Fruit fly (Drosophila melanogaster) whole organism, embryonic: ENCODE data around the gene wfs1.

Experiments used
- ATbp ChIP-seq: fragments of 200-800 bp; sonication (Bioruptor generic); optimal IDR thresholded peaks from 2 replicates; lab custom pipeline; 2017; ENCODE audit warnings: missing biosample characterization, mild to moderate bottlenecking, missing genetic modification characterization, missing genetic modification reagents
- BEAF-32 ChIP-seq: fragments of 200-800 bp; sonication (Bioruptor generic); optimal IDR thresholded peaks from 3 replicates; lab custom pipeline; 2017; ENCODE audit warnings: missing biosample characterization, missing genetic modification characterization, mild to moderate bottlenecking, moderate library complexity, missing genetic modification reagents
- Blimp-1 ChIP-seq: fragments of 200-800 bp; sonication (Bioruptor generic); optimal IDR thresholded peaks from 3 replicates; lab custom pipeline; 2018; ENCODE audit warnings: missing biosample characterization, missing genetic modification characterization, mild to moderate bottlenecking, moderate library complexity, missing genetic modification reagents
- CG10366 ChIP-seq: fragments of 200-800 bp; sonication (Bioruptor generic); IDR thresholded peaks from 2 replicates; pipeline ENCODE4 v1.3.6; 2022; ENCODE audit warnings: missing biosample characterization, missing genetic modification characterization
- CG11085 ChIP-seq: fragments of 200-800 bp; sonication (Bioruptor generic); IDR thresholded peaks from 2 replicates; pipeline ENCODE4 v1.3.6; 2022; ENCODE audit warnings: missing biosample characterization, missing genetic modification characterization
- CG11247 ChIP-seq: fragments of 200-800 bp; sonication (Bioruptor generic); IDR thresholded peaks from 2 replicates; pipeline ENCODE4 v1.3.6; 2022; ENCODE audit warnings: missing biosample characterization, missing genetic modification characterization
- CG11696 ChIP-seq: fragments of 200-800 bp; sonication (Bioruptor generic); IDR thresholded peaks from 2 replicates; pipeline ENCODE4 v1.3.6; 2022; ENCODE audit warnings: missing biosample characterization, missing genetic modification characterization
- CG15514 ChIP-seq: fragments of 200-800 bp; sonication (Bioruptor generic); optimal IDR thresholded peaks from 3 replicates; lab custom pipeline; 2017; ENCODE audit warnings: missing biosample characterization, missing genetic modification characterization, mild to moderate bottlenecking, moderate library complexity, missing genetic modification reagents
- CG17612 ChIP-seq: fragments of 200-800 bp; sonication (Bioruptor generic); IDR thresholded peaks from 2 replicates; pipeline ENCODE4 v1.3.6; 2022; ENCODE audit warnings: missing biosample characterization, missing genetic modification characterization
- CG1832 ChIP-seq: fragments of 200-800 bp; sonication (Bioruptor generic); optimal IDR thresholded peaks from 2 replicates; lab custom pipeline; 2017; ENCODE audit warnings: missing biosample characterization, mild to moderate bottlenecking, missing genetic modification characterization, inconsistent platforms
- CG2129 ChIP-seq: fragments of 200-800 bp; sonication (Bioruptor generic); IDR thresholded peaks from 2 replicates; pipeline ENCODE4 v1.3.6; 2022; ENCODE audit warnings: missing biosample characterization, missing genetic modification characterization; ENCODE audit not compliant: partially characterized antibody
- CG2889 ChIP-seq: fragments of 200-800 bp; sonication (Bioruptor generic); IDR thresholded peaks from 3 replicates; pipeline ENCODE4 v1.3.6; 2022; ENCODE audit warnings: missing biosample characterization, missing genetic modification characterization
- CG32532 ChIP-seq: fragments of 200-800 bp; sonication (Bioruptor generic); IDR thresholded peaks from 2 replicates; pipeline ENCODE4 v1.3.6; 2022; ENCODE audit warnings: missing biosample characterization, missing genetic modification characterization
- CG4282 ChIP-seq: fragments of 200-800 bp; sonication (Bioruptor generic); optimal IDR thresholded peaks from 2 replicates; lab custom pipeline; 2016; ENCODE audit warnings: missing biosample characterization, missing genetic modification characterization
- CG7928 ChIP-seq: fragments of 200-800 bp; sonication (Bioruptor generic); optimal IDR thresholded peaks from 2 replicates; lab custom pipeline; 2017; ENCODE audit warnings: missing biosample characterization, mild to moderate bottlenecking, missing genetic modification characterization
- CrebB ChIP-seq: fragments of 200-800 bp; sonication (Bioruptor generic); optimal IDR thresholded peaks from 3 replicates; lab custom pipeline; 2018; ENCODE audit warnings: missing biosample characterization, mild to moderate bottlenecking, missing genetic modification characterization
- Hr78 ChIP-seq, 2 experiments: fragments of 200-800 bp in 1 of 2; fragments of >200 bp in 1 of 2; sonication (Bioruptor generic) in 1 of 2; optimal IDR thresholded peaks; 2 replicates each; lab custom pipeline; 2017 to 2019; ENCODE audit warnings: missing biosample characterization in 2 of 2, missing genetic modification characterization in 2 of 2, mild to moderate bottlenecking in 1 of 2, moderate library complexity in 1 of 2
- Lhr ChIP-seq: fragments of 200-800 bp; sonication (Bioruptor generic); optimal IDR thresholded peaks from 3 replicates; lab custom pipeline; 2017; ENCODE audit warnings: mild to moderate bottlenecking, missing biosample characterization, missing genetic modification reagents, missing genetic modification characterization
- Max ChIP-seq: fragments of 200-800 bp; sonication (Bioruptor generic); optimal IDR thresholded peaks from 2 replicates; lab custom pipeline; 2016; ENCODE audit warnings: missing biosample characterization, mild to moderate bottlenecking, missing genetic modification characterization
- NFAT ChIP-seq: fragments of 200-800 bp; sonication (Bioruptor generic); IDR thresholded peaks from 2 replicates; pipeline ENCODE4 v1.3.6; 2022; ENCODE audit warnings: missing biosample characterization, missing genetic modification characterization
- Nf-YB ChIP-seq: fragments of 200-800 bp; sonication (Bioruptor generic); optimal IDR thresholded peaks from 3 replicates; lab custom pipeline; 2019; ENCODE audit warnings: missing biosample characterization, mild to moderate bottlenecking, missing genetic modification characterization, moderate library complexity
- Side ChIP-seq: fragments of 200-800 bp; sonication (Bioruptor generic); optimal IDR thresholded peaks from 2 replicates; lab custom pipeline; 2016; ENCODE audit warnings: missing biosample characterization, missing genetic modification characterization
- Spps ChIP-seq: fragments of 200-800 bp; sonication (Bioruptor generic); optimal IDR thresholded peaks from 2 replicates; lab custom pipeline; 2018; ENCODE audit warnings: missing biosample characterization, mild to moderate bottlenecking, missing genetic modification characterization
- Sry-δ ChIP-seq: fragments of 200-800 bp; sonication (Bioruptor generic); optimal IDR thresholded peaks from 2 replicates; lab custom pipeline; 2016; ENCODE audit warnings: missing biosample characterization, missing genetic modification characterization
- YL-1 ChIP-seq: fragments of 200-800 bp; sonication (Bioruptor generic); optimal IDR thresholded peaks from 3 replicates; lab custom pipeline; 2017; ENCODE audit warnings: missing biosample characterization, mild to moderate bottlenecking, missing genetic modification characterization
- aop ChIP-seq: fragments of 200-800 bp; sonication (Bioruptor generic); IDR thresholded peaks from 2 replicates; pipeline ENCODE4 v1.3.6; 2022; ENCODE audit warnings: missing biosample characterization, missing genetic modification characterization
- ap ChIP-seq: fragments of 200-800 bp; sonication (Bioruptor generic); IDR thresholded peaks from 2 replicates; pipeline ENCODE4 v1.3.6; 2022; ENCODE audit warnings: missing biosample characterization, missing genetic modification characterization
- btn ChIP-seq: fragments of 200-800 bp; sonication (Bioruptor generic); optimal IDR thresholded peaks from 2 replicates; lab custom pipeline; 2016; ENCODE audit warnings: missing biosample characterization, missing genetic modification characterization
- cato ChIP-seq: fragments of 200-800 bp; sonication (Bioruptor generic); optimal IDR thresholded peaks from 2 replicates; lab custom pipeline; 2016; ENCODE audit warnings: missing biosample characterization, missing genetic modification characterization, borderline replicate concordance
- dati ChIP-seq: fragments of 200-800 bp; sonication (Bioruptor generic); IDR thresholded peaks from 2 replicates; pipeline ENCODE4 v1.3.6; 2022; ENCODE audit warnings: missing biosample characterization, missing genetic modification characterization
- dpn ChIP-seq, 2 experiments: fragments of 200-800 bp; sonication (Bioruptor generic); optimal IDR thresholded peaks; 3 replicates each; lab custom pipeline; 2016; ENCODE audit warnings: missing biosample characterization in 2 of 2, missing genetic modification characterization in 2 of 2
- fd96Cb ChIP-seq: fragments of 200-800 bp; sonication (Bioruptor generic); optimal IDR thresholded peaks from 2 replicates; lab custom pipeline; 2018; ENCODE audit warnings: missing biosample characterization, mild to moderate bottlenecking, missing genetic modification characterization, moderate library complexity
- ftz-f1 ChIP-seq: fragments of 200-800 bp; sonication (Bioruptor generic); optimal IDR thresholded peaks from 2 replicates; lab custom pipeline; 2016; ENCODE audit warnings: missing biosample characterization, missing genetic modification characterization
- h ChIP-seq: fragments of >200 bp; optimal IDR thresholded peaks from 2 replicates; lab custom pipeline; 2017
- ham ChIP-seq: fragments of 200-800 bp; sonication (Bioruptor generic); IDR thresholded peaks from 2 replicates; pipeline ENCODE4 v1.3.6; 2022; ENCODE audit warnings: missing biosample characterization, missing genetic modification characterization
- her ChIP-seq: fragments of 200-800 bp; sonication (Bioruptor generic); optimal IDR thresholded peaks from 2 replicates; lab custom pipeline; 2016; ENCODE audit warnings: missing biosample characterization, missing genetic modification characterization
- ind ChIP-seq: fragments of 200-800 bp; sonication (Bioruptor generic); optimal IDR thresholded peaks from 3 replicates; lab custom pipeline; 2016; ENCODE audit warnings: missing biosample characterization, missing genetic modification characterization
- jigr1 ChIP-seq: fragments of 200-800 bp; sonication (Bioruptor generic); IDR thresholded peaks from 3 replicates; pipeline ENCODE4 v1.3.6; 2022; ENCODE audit warnings: missing biosample characterization, missing genetic modification characterization
- kah ChIP-seq: fragments of 200-800 bp; sonication (Bioruptor generic); optimal IDR thresholded peaks from 2 replicates; lab custom pipeline; 2018; ENCODE audit warnings: missing biosample characterization, mild to moderate bottlenecking, missing genetic modification characterization
- kay ChIP-seq: fragments of 200-800 bp; sonication (Bioruptor generic); optimal IDR thresholded peaks from 2 replicates; lab custom pipeline; 2016; ENCODE audit warnings: missing biosample characterization, missing genetic modification characterization
- lab ChIP-seq: fragments of 200-800 bp; sonication (Bioruptor generic); optimal IDR thresholded peaks from 3 replicates; lab custom pipeline; 2017; ENCODE audit warnings: missing biosample characterization, missing genetic modification characterization, mild to moderate bottlenecking, moderate library complexity, missing genetic modification reagents
- lilli ChIP-seq: fragments of 200-800 bp; sonication (Bioruptor generic); optimal IDR thresholded peaks from 3 replicates; lab custom pipeline; 2016; ENCODE audit warnings: missing biosample characterization, missing genetic modification characterization
- oc ChIP-seq: fragments of 200-800 bp; sonication (Bioruptor generic); optimal IDR thresholded peaks from 2 replicates; lab custom pipeline; 2018; ENCODE audit warnings: missing biosample characterization, mild to moderate bottlenecking, missing genetic modification characterization, moderate library complexity
- odd ChIP-seq: fragments of 200-800 bp; sonication (Bioruptor generic); optimal IDR thresholded peaks from 2 replicates; lab custom pipeline; 2017; ENCODE audit warnings: missing biosample characterization, mild to moderate bottlenecking, missing genetic modification characterization
- p53 ChIP-seq: fragments of 200-800 bp; sonication (Bioruptor generic); optimal IDR thresholded peaks from 2 replicates; lab custom pipeline; 2016; ENCODE audit warnings: missing biosample characterization, missing genetic modification characterization
- row ChIP-seq: fragments of 200-800 bp; sonication (Bioruptor generic); IDR thresholded peaks from 3 replicates; pipeline ENCODE4 v1.3.6; 2022; ENCODE audit warnings: missing biosample characterization, missing genetic modification characterization
- schlank ChIP-seq: fragments of 200-800 bp; sonication (Bioruptor generic); optimal IDR thresholded peaks from 2 replicates; lab custom pipeline; 2018; ENCODE audit warnings: missing biosample characterization, mild to moderate bottlenecking, missing genetic modification characterization
- sqz ChIP-seq: fragments of 200-800 bp; sonication (Bioruptor generic); optimal IDR thresholded peaks from 3 replicates; lab custom pipeline; 2018; ENCODE audit warnings: missing biosample characterization, mild to moderate bottlenecking, missing genetic modification characterization
- sug ChIP-seq: fragments of 200-800 bp; optimal IDR thresholded peaks from 2 replicates; lab custom pipeline; 2019; ENCODE audit warnings: missing biosample characterization, mild to moderate bottlenecking, missing genetic modification characterization, moderate library complexity
- unpg ChIP-seq: fragments of 200-800 bp; sonication (Bioruptor generic); optimal IDR thresholded peaks from 3 replicates; lab custom pipeline; 2018; ENCODE audit warnings: missing biosample characterization, mild to moderate bottlenecking, missing genetic modification characterization, moderate library complexity
- vnd ChIP-seq: fragments of 200-800 bp; sonication (Bioruptor generic); IDR thresholded peaks from 3 replicates; pipeline ENCODE4 v1.3.6; 2022; ENCODE audit warnings: missing biosample characterization, missing genetic modification characterization; ENCODE audit not compliant: partially characterized antibody

The wfs1 gene

DNA sequence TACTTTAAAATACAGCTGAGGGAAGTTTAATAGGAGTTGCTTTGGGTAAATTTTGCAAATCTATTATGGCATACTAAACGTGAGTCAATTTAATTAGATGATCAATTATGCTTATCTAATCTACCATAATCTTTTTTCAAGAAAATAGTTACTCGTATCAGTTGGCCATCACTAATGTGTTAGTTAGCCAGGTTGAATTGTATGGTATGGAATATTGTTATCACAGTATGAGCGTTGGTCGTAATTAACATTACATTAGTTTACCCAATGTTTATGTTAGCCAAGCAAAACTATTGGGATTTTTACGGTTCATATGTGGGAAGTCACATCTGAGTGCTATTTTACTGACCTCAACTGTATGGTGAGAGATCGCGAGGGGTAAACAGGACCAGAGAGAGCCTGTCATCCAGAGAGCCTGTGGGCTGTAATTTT is 16.6 kb downstream of the wfs1 start:
- peak; percentile 79 for TF ChIP-seq Side (GFP tag; lab: Kevin White, UChicago)
- peak; percentile 33 for TF ChIP-seq btn (GFP tag; lab: Kevin White, UChicago)
- peak; percentile 83 for TF ChIP-seq row (GFP tag; lab: Robert Waterston, UW)
- TF ChIP-seq dpn (GFP tag; optimal IDR thresholded peaks at IDR 0.05; lab: Kevin White, UChicago) = peak; percentile 64 to 72
- TF ChIP-seq jigr1 (GFP tag; lab: Robert Waterston, UW) = no peak
- no peak for TF ChIP-seq CG11085 (GFP tag; lab: Robert Waterston, UW)
- no peak for TF ChIP-seq CG1832 (GFP tag; lab: Kevin White, UChicago)
- TF ChIP-seq CG10366 (GFP tag; lab: Robert Waterston, UW) = no peak; the same call in 1 of the 2 replicates
- TF ChIP-seq aop (GFP tag; lab: Robert Waterston, UW) = no peak
- TF ChIP-seq her (GFP tag; lab: Kevin White, UChicago) = peak; percentile 41
- TF ChIP-seq h (lab: Kevin White, UChicago) = no peak
- TF ChIP-seq ap = no peak
- TF ChIP-seq unpg (GFP tag; lab: Kevin White, UChicago) = peak; percentile 71
- no peak for TF ChIP-seq dati (GFP tag; lab: Robert Waterston, UW)
- peak; percentile 5 for TF ChIP-seq oc (tag; lab: Kevin White, UChicago)
- peak; percentile 26 for TF ChIP-seq YL-1
- TF ChIP-seq CG11247 (GFP tag; lab: Robert Waterston, UW) = no peak
- peak; percentile 19 for TF ChIP-seq CrebB
- no peak for TF ChIP-seq ftz-f1 (GFP tag; lab: Kevin White, UChicago)
- TF ChIP-seq Nf-YB (GFP tag; lab: Kevin White, UChicago) = peak; percentile 63
- no peak for TF ChIP-seq Hr78 (GFP tag; optimal IDR thresholded peaks at IDR 0.05; lab: Kevin White, UChicago)
- no peak for TF ChIP-seq CG17612 (GFP tag; lab: Robert Waterston, UW)
- TF ChIP-seq sug (tag; lab: Kevin White, UChicago) = peak; percentile 53
- TF ChIP-seq CG15514 (GFP tag; lab: Kevin White, UChicago) = no peak
- no peak for TF ChIP-seq kah (GFP tag; lab: Kevin White, UChicago)
- peak; percentile 73 for TF ChIP-seq lilli
- TF ChIP-seq Blimp-1 (GFP tag; lab: Kevin White, UChicago) = peak; percentile 59
- no peak for TF ChIP-seq ATbp (GFP tag; lab: Kevin White, UChicago)
- TF ChIP-seq BEAF-32 (GFP tag; lab: Kevin White, UChicago) = no peak
- TF ChIP-seq lab (GFP tag; lab: Kevin White, UChicago) = peak; percentile 77
- no peak for TF ChIP-seq schlank
- peak; percentile 62 for TF ChIP-seq Max (GFP tag; lab: Kevin White, UChicago)
- peak; percentile 41 for TF ChIP-seq kay (GFP tag; lab: Kevin White, UChicago)
- TF ChIP-seq Sry-δ = peak; percentile 32
- no peak for TF ChIP-seq CG2129 (GFP tag; lab: Robert Waterston, UW)
- TF ChIP-seq CG7928 (GFP tag; lab: Kevin White, UChicago) = no peak
- TF ChIP-seq p53 (GFP tag; lab: Kevin White, UChicago) = peak; percentile 42
- TF ChIP-seq fd96Cb (tag; lab: Kevin White, UChicago) = peak; percentile 68
- TF ChIP-seq ham (GFP tag; lab: Robert Waterston, UW) = no peak
- peak; percentile 65 for TF ChIP-seq Spps (tag; lab: Kevin White, UChicago)
- peak; percentile 55 for TF ChIP-seq odd (GFP tag; lab: Kevin White, UChicago)
- TF ChIP-seq CG4282 (GFP tag; lab: Kevin White, UChicago) = no peak
- peak; percentile 47 for TF ChIP-seq cato (GFP tag; lab: Kevin White, UChicago)
- peak; percentile 60 for TF ChIP-seq sqz
- TF ChIP-seq Lhr (GFP tag; lab: Kevin White, UChicago) = no peak
- no peak for TF ChIP-seq CG32532
- TF ChIP-seq CG11696 = peak; percentile 96
- TF ChIP-seq ind = peak; percentile 68
- no peak for TF ChIP-seq CG2889
- TF ChIP-seq vnd (GFP tag; lab: Robert Waterston, UW) = no peak
- no peak for TF ChIP-seq NFAT (GFP tag; lab: Robert Waterston, UW)
